Worm (Caenorhabditis elegans): ENCODE results near the gene asp-19.

Gene asp-19

ce11 chrV:18733942-18734341 lies 4.8 kb upstream of the asp-19 start:
- TF ChIP-seq ztf-11 (tag; optimal IDR thresholded peaks at IDR 0.05) (no peak), mab-5 (tag; optimal IDR thresholded peaks at IDR 0.05) (no peak), F13H6.1 (tag; optimal IDR thresholded peaks at IDR 0.05) (no peak), unc-39 (tag; optimal IDR thresholded peaks at IDR 0.05) (no peak), ZK546.5 (tag; optimal IDR thresholded peaks at IDR 0.05) (no peak), nhr-129 (tag; optimal IDR thresholded peaks at IDR 0.05) (no peak), elt-1 (tag; optimal IDR thresholded peaks at IDR 0.05) (no peak), lin-13 (GFP tag; optimal IDR thresholded peaks at IDR 0.05) (no peak), snpc-4 (tag; optimal IDR thresholded peaks at IDR 0.05) (no peak), elt-3 (tag; optimal IDR thresholded peaks at IDR 0.05) (no peak), peb-1 (tag; optimal IDR thresholded peaks at IDR 0.05) (no peak), crh-2 (tag; optimal IDR thresholded peaks at IDR 0.05) (no peak), ceh-82 (tag; optimal IDR thresholded peaks at IDR 0.05) (no peak), sma-3 (GFP tag; optimal IDR thresholded peaks at IDR 0.05) (no peak), nhr-237 (tag; optimal IDR thresholded peaks at IDR 0.05) (no peak), fos-1 (tag; optimal IDR thresholded peaks at IDR 0.05) (no peak), blmp-1 (tag; optimal IDR thresholded peaks at IDR 0.05; ENCODE audit: insufficient read depth) (no peak), mdl-1 (tag; optimal IDR thresholded peaks at IDR 0.05) (no peak), egl-27 (tag; optimal IDR thresholded peaks at IDR 0.05) (no peak)

DNA sequence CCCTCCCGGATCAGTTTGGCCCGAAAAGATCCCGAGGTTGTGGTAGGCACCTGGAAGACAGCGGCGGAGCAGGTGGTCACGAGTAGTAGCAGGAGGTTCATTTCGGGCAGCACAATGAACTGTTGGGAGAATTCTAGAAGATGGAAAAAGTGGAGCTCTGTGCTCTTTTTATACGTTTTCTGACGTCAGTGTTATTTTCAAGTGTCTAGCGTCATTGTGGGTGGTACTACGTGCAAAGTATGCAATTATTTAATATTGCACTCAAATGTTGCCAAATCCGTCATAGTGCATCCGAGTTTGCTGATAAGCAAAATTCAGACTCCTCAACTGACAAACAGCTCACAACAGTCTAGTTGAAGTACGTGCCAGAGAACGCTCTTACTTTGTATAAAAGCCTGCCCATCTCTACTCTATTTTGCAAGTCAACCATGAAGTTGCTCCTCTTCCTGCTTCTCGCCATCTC lies 2.4 kb upstream of the asp-19 start, which contains the start of the genes asp-18 and scl-19:
TSS of gene asp-18 (minus strand) at position 101 of the 463 bp plus-strand sequence.
TSS of gene scl-19 (plus strand) at position 413 of the 463 bp plus-strand sequence.
- no peak for TF ChIP-seq sem-4 (tag; optimal IDR thresholded peaks at IDR 0.05)

ce11 chrV:18725858-18726257 lies 3.3 kb downstream of the asp-19 start:
- peak; percentile 21 for TF ChIP-seq C34F6.9 (tag; optimal IDR thresholded peaks at IDR 0.05)
- TF ChIP-seq lin-11 (tag; optimal IDR thresholded peaks at IDR 0.05), result no peak
- TF ChIP-seq nhr-129 (tag; optimal IDR thresholded peaks at IDR 0.05), result no peak
- TF ChIP-seq lin-13 (GFP tag; optimal IDR thresholded peaks at IDR 0.05), result no peak
- no peak for TF ChIP-seq ztf-11 (tag; optimal IDR thresholded peaks at IDR 0.05)
- TF ChIP-seq nhr-12 (tag; optimal IDR thresholded peaks at IDR 0.05), result no peak
- peak; percentile 23 for TF ChIP-seq unc-55 (GFP tag; optimal IDR thresholded peaks at IDR 0.05)
- no peak for TF ChIP-seq lsy-2 (tag; optimal IDR thresholded peaks at IDR 0.05)
- no peak for TF ChIP-seq sma-9 (GFP tag; optimal IDR thresholded peaks at IDR 0.05)
- TF ChIP-seq sma-9 (tag; optimal IDR thresholded peaks at IDR 0.05), result no peak
- no peak for TF ChIP-seq nhr-237 (tag; optimal IDR thresholded peaks at IDR 0.05)

ce11 chrV:18724076-18724475 lies 5.1 kb downstream of the asp-19 start:
- TF ChIP-seq nhr-77 (tag; optimal IDR thresholded peaks at IDR 0.05), result no peak
- no peak for TF ChIP-seq sma-9 (GFP tag; optimal IDR thresholded peaks at IDR 0.05)
- TF ChIP-seq sma-9 (tag; optimal IDR thresholded peaks at IDR 0.05), result no peak
- no peak for TF ChIP-seq nhr-129 (tag; optimal IDR thresholded peaks at IDR 0.05)

DNA sequence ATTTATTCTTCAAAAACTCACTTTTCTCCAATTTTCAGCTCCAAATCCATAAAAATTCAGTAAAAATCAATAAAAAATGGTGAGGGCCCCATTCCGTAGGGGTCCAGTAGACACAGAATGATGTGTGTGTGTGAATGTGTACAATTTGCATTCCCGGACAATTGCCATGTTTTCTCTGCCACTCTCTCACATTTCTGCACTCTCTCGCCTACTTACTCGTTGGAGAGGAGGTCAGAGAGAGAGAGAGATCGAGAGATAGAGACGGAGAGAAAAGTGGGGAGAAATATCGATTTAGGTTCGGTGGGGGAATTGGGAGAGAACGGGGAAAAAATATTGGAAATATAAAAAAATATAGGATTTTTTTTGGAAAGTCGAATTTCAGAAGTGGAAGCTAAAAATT lies 5.6 kb downstream of the asp-19 start:
- peak; percentile 89 for TF ChIP-seq crh-2 (tag; optimal IDR thresholded peaks at IDR 0.05)
- no peak for TF ChIP-seq nhr-11 (tag; optimal IDR thresholded peaks at IDR 0.05)
- no peak for TF ChIP-seq ama-1 (optimal IDR thresholded peaks at IDR 0.05)
- no peak for TF ChIP-seq blmp-1 (tag; optimal IDR thresholded peaks at IDR 0.05; ENCODE audit: insufficient read depth)
- no peak for TF ChIP-seq ztf-4 (tag; optimal IDR thresholded peaks at IDR 0.05)
- TF ChIP-seq zag-1 (tag; optimal IDR thresholded peaks at IDR 0.05), result peak; percentile 72
- peak; percentile 87 for TF ChIP-seq mab-5 (tag; optimal IDR thresholded peaks at IDR 0.05)
- TF ChIP-seq dmd-4 (tag; optimal IDR thresholded peaks at IDR 0.05), result no peak
- TF ChIP-seq snpc-4 (tag; optimal IDR thresholded peaks at IDR 0.05), result peak; percentile 80
- peak; percentile 89 for TF ChIP-seq F13H6.1 (tag; optimal IDR thresholded peaks at IDR 0.05)
- TF ChIP-seq aly-2 (tag; optimal IDR thresholded peaks at IDR 0.05), result no peak
- no peak for TF ChIP-seq mbf-1 (tag; optimal IDR thresholded peaks at IDR 0.05)
- peak; percentile 76 for TF ChIP-seq unc-55 (GFP tag; optimal IDR thresholded peaks at IDR 0.05)
- peak; percentile 74 for TF ChIP-seq nhr-25 (tag; optimal IDR thresholded peaks at IDR 0.05)
- peak; percentile 70 for TF ChIP-seq fos-1 (tag; optimal IDR thresholded peaks at IDR 0.05)
- TF ChIP-seq sem-4 (tag; optimal IDR thresholded peaks at IDR 0.05), result peak; percentile 46
- TF ChIP-seq ceh-82 (tag; optimal IDR thresholded peaks at IDR 0.05), result peak; percentile 34
- peak; percentile 85 for TF ChIP-seq gmeb-1 (tag; optimal IDR thresholded peaks at IDR 0.05)
- TF ChIP-seq nhr-237 (tag; optimal IDR thresholded peaks at IDR 0.05), result no peak
- TF ChIP-seq unc-62 (GFP tag; optimal IDR thresholded peaks at IDR 0.05), result no peak
- TF ChIP-seq alr-1 (tag; optimal IDR thresholded peaks at IDR 0.05), result no peak
- peak; percentile 83 for TF ChIP-seq nhr-129 (tag; optimal IDR thresholded peaks at IDR 0.05)
- peak; percentile 58 for TF ChIP-seq nhr-21 (tag; optimal IDR thresholded peaks at IDR 0.05)
- peak; percentile 79 for TF ChIP-seq lin-13 (GFP tag; optimal IDR thresholded peaks at IDR 0.05)
- peak; percentile 67 for TF ChIP-seq nhr-6 (tag; optimal IDR thresholded peaks at IDR 0.05)
- peak; percentile 93 for TF ChIP-seq C34F6.9 (tag; optimal IDR thresholded peaks at IDR 0.05)
- TF ChIP-seq mdl-1 (tag; optimal IDR thresholded peaks at IDR 0.05), result peak; percentile 16 to 66
- peak; percentile 72 to 92 for TF ChIP-seq lsy-2 (tag; optimal IDR thresholded peaks at IDR 0.05)
